Fruit fly (Drosophila melanogaster) whole organism, embryonic: Measurements from ENCODE around the gene MP1.

Experiments used
- CG10543 ChIP-seq: fragments of 200-800 bp; sonication (Bioruptor generic); optimal IDR thresholded peaks from 3 replicates; lab custom pipeline; 2017; ENCODE audit warnings: missing biosample characterization, mild to moderate bottlenecking, missing genetic modification characterization, moderate library complexity
- CG11085 ChIP-seq: fragments of 200-800 bp; sonication (Bioruptor generic); IDR thresholded peaks from 2 replicates; pipeline ENCODE4 v1.3.6; 2022; ENCODE audit warnings: missing biosample characterization, missing genetic modification characterization
- CG11695 ChIP-seq: fragments of 200-800 bp; sonication (Bioruptor generic); IDR thresholded peaks from 3 replicates; pipeline ENCODE4 v1.3.6; 2022; ENCODE audit warnings: missing biosample characterization, missing genetic modification characterization
- CG12104 ChIP-seq: fragments of 200-800 bp; sonication (Bioruptor generic); optimal IDR thresholded peaks from 3 replicates; lab custom pipeline; 2016; ENCODE audit warnings: missing biosample characterization, missing genetic modification characterization
- CG13123 ChIP-seq: fragments of 200-800 bp; sonication (Bioruptor generic); optimal IDR thresholded peaks from 2 replicates; lab custom pipeline; 2016; ENCODE audit warnings: missing biosample characterization, missing genetic modification characterization
- CG13894 ChIP-seq: fragments of 200-800 bp; sonication (Bioruptor generic); optimal IDR thresholded peaks from 3 replicates; lab custom pipeline; 2018; ENCODE audit warnings: missing biosample characterization, mild to moderate bottlenecking, missing genetic modification characterization, moderate library complexity
- CG15011 ChIP-seq: fragments of 200-800 bp; sonication (Bioruptor generic); optimal IDR thresholded peaks from 3 replicates; lab custom pipeline; 2018; ENCODE audit warnings: missing biosample characterization, mild to moderate bottlenecking, missing genetic modification characterization
- CG16779 ChIP-seq: fragments of 200-800 bp; sonication (Bioruptor generic); IDR thresholded peaks from 2 replicates; pipeline ENCODE4 v1.3.6; 2022; ENCODE audit warnings: missing biosample characterization, missing genetic modification characterization
- CG16863 ChIP-seq: fragments of 200-800 bp; sonication (Bioruptor generic); optimal IDR thresholded peaks from 3 replicates; lab custom pipeline; 2016; ENCODE audit warnings: missing biosample characterization, missing genetic modification characterization
- CG17186 ChIP-seq: fragments of 200-800 bp; sonication (Bioruptor generic); optimal IDR thresholded peaks from 3 replicates; lab custom pipeline; 2017; ENCODE audit warnings: missing biosample characterization, missing genetic modification reagents, missing genetic modification characterization
- CG17385 ChIP-seq: fragments of 200-800 bp; sonication (Bioruptor generic); optimal IDR thresholded peaks from 3 replicates; lab custom pipeline; 2018; ENCODE audit warnings: missing biosample characterization, mild to moderate bottlenecking, missing genetic modification characterization
- CG2116 ChIP-seq: fragments of 200-800 bp; sonication (Bioruptor generic); optimal IDR thresholded peaks from 3 replicates; lab custom pipeline; 2018; ENCODE audit warnings: missing biosample characterization, mild to moderate bottlenecking, missing genetic modification characterization
- CG2199 ChIP-seq: fragments of 200-800 bp; sonication (Bioruptor generic); IDR thresholded peaks from 3 replicates; pipeline ENCODE4 v1.3.6; 2022; ENCODE audit warnings: missing biosample characterization, missing genetic modification characterization
- CG2202 ChIP-seq: fragments of 200-800 bp; sonication (Bioruptor generic); optimal IDR thresholded peaks from 2 replicates; lab custom pipeline; 2018; ENCODE audit warnings: missing biosample characterization, mild to moderate bottlenecking, missing genetic modification characterization
- CG2875 ChIP-seq: fragments of 200-800 bp; sonication (Bioruptor generic); optimal IDR thresholded peaks from 2 replicates; lab custom pipeline; 2017; ENCODE audit warnings: missing biosample characterization, mild to moderate bottlenecking, missing genetic modification characterization, missing genetic modification reagents
- CG4328 ChIP-seq: fragments of 200-800 bp; sonication (Bioruptor generic); optimal IDR thresholded peaks from 3 replicates; lab custom pipeline; 2017; ENCODE audit warnings: missing biosample characterization, missing genetic modification reagents, missing genetic modification characterization
- CG43689 ChIP-seq: fragments of 200-800 bp; sonication (Bioruptor generic); IDR thresholded peaks from 2 replicates; pipeline ENCODE4 v1.3.6; 2022; ENCODE audit warnings: missing biosample characterization, missing genetic modification characterization
- CG4617 ChIP-seq: fragments of 200-800 bp; sonication (Bioruptor generic); optimal IDR thresholded peaks from 3 replicates; lab custom pipeline; 2016; ENCODE audit warnings: missing biosample characterization, missing genetic modification characterization, borderline replicate concordance
- CG7745 ChIP-seq: fragments of 200-800 bp; sonication (Bioruptor generic); optimal IDR thresholded peaks from 2 replicates; lab custom pipeline; 2018; ENCODE audit warnings: missing biosample characterization, mild to moderate bottlenecking, missing genetic modification characterization, moderate library complexity
- CG7928 ChIP-seq: fragments of 200-800 bp; sonication (Bioruptor generic); optimal IDR thresholded peaks from 2 replicates; lab custom pipeline; 2017; ENCODE audit warnings: missing biosample characterization, mild to moderate bottlenecking, missing genetic modification characterization
- CG8290 ChIP-seq, 3 experiments: fragments of 200-800 bp; sonication (Bioruptor generic); optimal IDR thresholded peaks; 2 replicates each; lab custom pipeline; 2016 to 2019; ENCODE audit warnings: missing biosample characterization in 3 of 3, missing genetic modification characterization in 3 of 3, mild to moderate bottlenecking in 2 of 3, moderate library complexity in 1 of 3
- CG8924 ChIP-seq: fragments of 200-800 bp; optimal IDR thresholded peaks from 3 replicates; lab custom pipeline; 2019; ENCODE audit warnings: missing biosample characterization, mild to moderate bottlenecking, missing genetic modification characterization, moderate library complexity
- GATAe ChIP-seq: fragments of 200-800 bp; sonication (Bioruptor generic); conservative IDR thresholded peaks from 2 replicates; pipeline ENCODE4 v1.3.6; 2022; ENCODE audit warnings: missing biosample characterization, missing genetic modification characterization
- Gug ChIP-seq: fragments of 200-800 bp; sonication (Bioruptor generic); IDR thresholded peaks from 4 replicates; pipeline ENCODE4 v1.3.6; 2022; ENCODE audit warnings: missing biosample characterization, missing genetic modification characterization
- Med ChIP-seq: fragments of 200-800 bp; sonication (Bioruptor generic); peaks from one replicate; lab custom pipeline; 2016; ENCODE audit warnings: missing biosample characterization, missing genetic modification characterization, mild to moderate bottlenecking, inconsistent platforms, moderate library complexity
- Nf-YA ChIP-seq: fragments of 200-800 bp; sonication (Bioruptor generic); IDR thresholded peaks from 2 replicates; pipeline ENCODE4 v1.3.6; 2022; ENCODE audit warnings: missing biosample characterization, missing genetic modification characterization
- Oli ChIP-seq: fragments of 200-800 bp; sonication (Bioruptor generic); optimal IDR thresholded peaks from 2 replicates; lab custom pipeline; 2018; ENCODE audit warnings: missing biosample characterization, mild to moderate bottlenecking, missing genetic modification characterization, moderate library complexity
- Ptx1 ChIP-seq: fragments of 200-800 bp; sonication (Bioruptor generic); IDR thresholded peaks from 2 replicates; pipeline ENCODE4 v1.3.6; 2022; ENCODE audit warnings: missing biosample characterization, missing genetic modification characterization
- Rx ChIP-seq: fragments of 200-800 bp; sonication (Bioruptor generic); IDR thresholded peaks from 2 replicates; pipeline ENCODE4 v1.3.6; 2022; ENCODE audit warnings: missing biosample characterization, missing genetic modification characterization
- Scr ChIP-seq: fragments of 200-800 bp; sonication (Bioruptor generic); IDR thresholded peaks from 2 replicates; pipeline ENCODE4 v1.3.6; 2022; ENCODE audit warnings: missing biosample characterization, missing genetic modification characterization; ENCODE audit not compliant: partially characterized antibody
- Taf1 ChIP-seq: fragments of 200-800 bp; sonication (Bioruptor generic); IDR thresholded peaks from 2 replicates; pipeline ENCODE4 v1.3.6; 2022; ENCODE audit warnings: missing biosample characterization, missing genetic modification characterization
- bsh ChIP-seq, 2 experiments: fragments of 200-800 bp; sonication (Bioruptor generic); optimal IDR thresholded peaks; 2 replicates each; lab custom pipeline; 2017 to 2018; ENCODE audit warnings: mild to moderate bottlenecking in 2 of 2, missing biosample characterization in 2 of 2, missing genetic modification characterization in 2 of 2, moderate library complexity in 1 of 2
- chinmo ChIP-seq: fragments of 200-800 bp; sonication (Bioruptor generic); IDR thresholded peaks from 4 replicates; pipeline ENCODE4 v1.3.6; 2022; ENCODE audit warnings: missing biosample characterization, missing genetic modification characterization; ENCODE audit not compliant: partially characterized antibody
- fd3F ChIP-seq: fragments of 200-800 bp; sonication (Bioruptor generic); optimal IDR thresholded peaks from 2 replicates; lab custom pipeline; 2018; ENCODE audit warnings: missing biosample characterization, mild to moderate bottlenecking, missing genetic modification characterization, moderate library complexity
- gsb ChIP-seq: fragments of 200-800 bp; sonication (Bioruptor generic); IDR thresholded peaks from 2 replicates; pipeline ENCODE4 v1.3.6; 2022; ENCODE audit warnings: missing biosample characterization, missing genetic modification characterization
- inv ChIP-seq: fragments of 200-800 bp; sonication (Bioruptor generic); IDR thresholded peaks from 2 replicates; pipeline ENCODE4 v1.3.6; 2022; ENCODE audit warnings: missing biosample characterization, missing genetic modification characterization; ENCODE audit not compliant: partially characterized antibody
- lab ChIP-seq: fragments of 200-800 bp; sonication (Bioruptor generic); optimal IDR thresholded peaks from 3 replicates; lab custom pipeline; 2017; ENCODE audit warnings: missing biosample characterization, missing genetic modification characterization, mild to moderate bottlenecking, moderate library complexity, missing genetic modification reagents
- lmd ChIP-seq: fragments of 200-800 bp; sonication (Bioruptor generic); IDR thresholded peaks from 2 replicates; pipeline ENCODE4 v1.3.6; 2022; ENCODE audit warnings: missing biosample characterization, missing genetic modification characterization
- nerfin-1 ChIP-seq: fragments of 200-800 bp; sonication (Bioruptor generic); optimal IDR thresholded peaks from 3 replicates; lab custom pipeline; 2019; ENCODE audit warnings: missing biosample characterization, mild to moderate bottlenecking, missing genetic modification characterization, moderate library complexity
- pan ChIP-seq, 4 experiments: fragments of >200 bp in 3 of 4; fragments of 200-800 bp in 1 of 4; sonication (Bioruptor generic) in 1 of 4; optimal IDR thresholded peaks in 3 of 4; IDR thresholded peaks in 1 of 4; 2 replicates each; pipeline versions ENCODE4 v1.3.6 to Lab custom; 2017 to 2022; ENCODE audit warnings: missing biosample characterization in 2 of 4, missing genetic modification characterization in 2 of 4, mixed read lengths in 1 of 4
- pros ChIP-seq: fragments of 200-800 bp; sonication (Bioruptor generic); optimal IDR thresholded peaks from 3 replicates; lab custom pipeline; 2019; ENCODE audit warnings: missing biosample characterization, mild to moderate bottlenecking, missing genetic modification characterization, moderate library complexity
- psq ChIP-seq: fragments of 200-800 bp; sonication (Bioruptor generic); optimal IDR thresholded peaks from 2 replicates; lab custom pipeline; 2017; ENCODE audit warnings: missing biosample characterization, missing genetic modification characterization
- pum ChIP-seq: fragments of 200-800 bp; sonication (Bioruptor generic); optimal IDR thresholded peaks from 2 replicates; lab custom pipeline; 2016; ENCODE audit warnings: missing biosample characterization, missing genetic modification characterization
- salm ChIP-seq: fragments of 200-800 bp; sonication (Bioruptor generic); optimal IDR thresholded peaks from 2 replicates; lab custom pipeline; 2018; ENCODE audit warnings: missing biosample characterization, mild to moderate bottlenecking, missing genetic modification characterization
- sc ChIP-seq, 3 experiments: fragments of >200 bp in 2 of 3; fragments of 200-800 bp in 1 of 3; sonication (Bioruptor generic) in 1 of 3; optimal IDR thresholded peaks; 2 replicates in 2 of 3; 3 replicates in 1 of 3; lab custom pipeline; 2017; ENCODE audit warnings: mild to moderate bottlenecking in 1 of 3, missing biosample characterization in 1 of 3, missing genetic modification characterization in 1 of 3, missing genetic modification reagents in 1 of 3
- scrt ChIP-seq: fragments of 200-800 bp; sonication (Bioruptor generic); optimal IDR thresholded peaks from 2 replicates; lab custom pipeline; 2018; ENCODE audit warnings: missing biosample characterization, mild to moderate bottlenecking, missing genetic modification characterization, moderate library complexity
- seq ChIP-seq: fragments of 200-800 bp; sonication (Bioruptor generic); IDR thresholded peaks from 2 replicates; pipeline ENCODE4 v1.3.6; 2022; ENCODE audit warnings: missing biosample characterization, missing genetic modification characterization

MP1 gene

DNA sequence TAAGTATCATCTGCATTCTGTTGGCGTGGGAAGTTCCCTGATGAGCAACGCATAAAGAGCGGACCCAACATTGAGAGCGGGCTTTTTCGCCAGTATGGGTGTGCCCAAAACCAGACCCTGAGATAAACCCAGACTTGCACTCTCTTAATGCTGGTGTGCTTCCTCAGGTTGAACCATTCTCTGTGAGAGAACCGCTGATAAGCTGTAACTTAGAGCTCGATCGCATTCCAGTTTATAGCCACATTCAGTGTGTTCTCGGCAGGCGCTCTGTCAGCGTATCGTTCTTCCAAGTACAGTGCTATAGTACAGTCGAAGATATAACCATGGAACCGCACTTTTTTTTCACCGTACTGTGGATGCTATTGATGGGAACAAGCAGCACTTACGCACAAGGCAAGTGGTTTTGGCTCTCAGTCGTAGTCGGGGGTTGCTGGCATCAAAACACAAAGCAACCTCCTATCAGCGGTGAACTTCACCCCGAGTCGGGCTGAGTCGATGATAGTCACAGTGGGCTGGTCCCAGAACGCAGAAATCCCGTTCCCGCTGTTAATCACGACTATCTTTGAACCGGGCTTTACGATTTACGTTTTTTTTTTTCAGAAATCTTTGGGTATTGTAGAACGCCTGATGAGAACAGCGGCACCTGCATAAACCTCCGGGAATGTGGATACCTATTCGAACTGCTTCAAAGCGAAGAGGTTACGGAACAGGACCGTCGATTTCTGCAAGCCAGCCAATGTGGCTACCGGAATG lies at the start of gene MP1:
TSS of gene MP1 (plus strand) at position 245 of the 753 bp plus-strand sequence.
- TF ChIP-seq CG7745 (tag; lab: Kevin White, UChicago) (no peak), seq (no peak), salm (tag; lab: Kevin White, UChicago) (no peak), CG8290 (GFP tag; optimal IDR thresholded peaks at IDR 0.05; lab: Kevin White, UChicago) (no peak), CG8290 (tag; optimal IDR thresholded peaks at IDR 0.05; lab: Kevin White, UChicago) (peak in 1 of 2 experiments; percentile 13), pum (GFP tag; lab: Kevin White, UChicago) (no peak), CG2875 (GFP tag; lab: Kevin White, UChicago) (no peak), Rx (GFP tag; lab: Robert Waterston, UW) (no peak), CG12104 (GFP tag; lab: Kevin White, UChicago) (no peak), pan (optimal IDR thresholded peaks at IDR 0.05; lab: Kevin White, UChicago) (no peak), pan (GFP tag; optimal IDR thresholded peaks at IDR 0.05 in 1 of 2, IDR thresholded peaks at IDR 0.05 in 1 of 2) (no peak), CG4328 (GFP tag; lab: Kevin White, UChicago) (no peak), CG2199 (GFP tag; lab: Robert Waterston, UW) (peak; percentile 59; the same call in 1 of the 3 replicates), CG2116 (GFP tag; lab: Kevin White, UChicago) (no peak), GATAe (no peak), Taf1 (no peak), Med (GFP tag; lab: Kevin White, UChicago) (peak; percentile 82), Nf-YA (GFP tag; lab: Robert Waterston, UW) (no peak), CG8924 (tag; lab: Kevin White, UChicago) (no peak), CG13123 (GFP tag; lab: Kevin White, UChicago) (no peak), Oli (tag; lab: Kevin White, UChicago) (no peak), CG7928 (GFP tag; lab: Kevin White, UChicago) (no peak), inv (GFP tag; lab: Robert Waterston, UW) (no peak), CG15011 (no peak), CG43689 (GFP tag; lab: Robert Waterston, UW) (no peak), gsb (no peak), psq (GFP tag; lab: Kevin White, UChicago) (no peak), CG17385 (GFP tag; lab: Kevin White, UChicago) (no peak), Gug (GFP tag; lab: Robert Waterston, UW) (no peak), fd3F (no peak), lab (GFP tag; lab: Kevin White, UChicago) (peak; percentile 21), CG4617 (GFP tag; lab: Kevin White, UChicago) (no peak), pros (GFP tag; lab: Kevin White, UChicago) (peak; percentile 47), scrt (GFP tag; lab: Kevin White, UChicago) (no peak), CG11085 (GFP tag; lab: Robert Waterston, UW) (no peak), CG13894 (peak; percentile 49), lmd (GFP tag; lab: Robert Waterston, UW) (no peak), CG16863 (GFP tag; lab: Kevin White, UChicago) (no peak), CG16779 (GFP tag; lab: Robert Waterston, UW) (no peak), sc (optimal IDR thresholded peaks at IDR 0.05; lab: Kevin White, UChicago) (no peak), sc (GFP tag; optimal IDR thresholded peaks at IDR 0.05; lab: Kevin White, UChicago) (no peak), Ptx1 (no peak), Scr (GFP tag; lab: Robert Waterston, UW) (no peak; the same call in 1 of the 2 replicates), nerfin-1 (tag; lab: Kevin White, UChicago) (peak; percentile 8), chinmo (GFP tag; lab: Robert Waterston, UW) (peak; percentile 69; the same call in 2 of the 4 replicates), CG17186 (GFP tag; lab: Kevin White, UChicago) (no peak), CG10543 (peak; percentile 26), bsh (GFP tag; optimal IDR thresholded peaks at IDR 0.05; lab: Kevin White, UChicago) (no peak), CG11695 (0 out of 3 replicates have a peak, but pooled peaks have one; percentile 12), CG2202 (no peak)
